Fruit fly (Drosophila melanogaster): ENCODE results near the gene ppk28.

The ppk28 gene

dm6 chrX:16829439-16830028 is 23.7 kb downstream of the ppk28 start (continued):
- TF ChIP-seq pros (GFP tag; optimal IDR thresholded peaks at IDR 0.05) (no peak), CG4282 (GFP tag; optimal IDR thresholded peaks at IDR 0.05) (no peak), CG13424 (tag; optimal IDR thresholded peaks at IDR 0.05) (no peak), Abd-B (GFP tag; optimal IDR thresholded peaks at IDR 0.05) (peak; percentile 20), CG12104 (GFP tag; optimal IDR thresholded peaks at IDR 0.05) (no peak), CG10979 (tag; optimal IDR thresholded peaks at IDR 0.05) (no peak), CG15696 (tag; optimal IDR thresholded peaks at IDR 0.05) (no peak), PHDP (tag; optimal IDR thresholded peaks at IDR 0.05) (peak; percentile 33), Fer3 (tag; optimal IDR thresholded peaks at IDR 0.05) (no peak), dati (GFP tag; IDR thresholded peaks at IDR 0.05) (no peak), Doc2 (GFP tag; IDR thresholded peaks at IDR 0.05) (no peak), br (optimal IDR thresholded peaks at IDR 0.05) (no peak), CG8478 (optimal IDR thresholded peaks at IDR 0.05) (no peak), CG18262 (tag; optimal IDR thresholded peaks at IDR 0.05) (no peak), abd-A (tag; optimal IDR thresholded peaks at IDR 0.05) (no peak), ERR (GFP tag; optimal IDR thresholded peaks at IDR 0.05) (no peak), bigmax (GFP tag; optimal IDR thresholded peaks at IDR 0.05) (no peak), cas (GFP tag; IDR thresholded peaks at IDR 0.05) (no peak), twi (tag; optimal IDR thresholded peaks at IDR 0.05) (no peak), CG8290 (GFP tag; optimal IDR thresholded peaks at IDR 0.05) (no peak), CG8290 (tag; optimal IDR thresholded peaks at IDR 0.05) (no peak), crc (GFP tag; optimal IDR thresholded peaks at IDR 0.05) (no peak), NK7.1 (GFP tag; optimal IDR thresholded peaks at IDR 0.05) (no peak), Gug (GFP tag; IDR thresholded peaks at IDR 0.05) (no peak), CG16815 (GFP tag; optimal IDR thresholded peaks at IDR 0.05) (no peak), E2f1 (GFP tag; IDR thresholded peaks at IDR 0.05) (no peak), mam (GFP tag; optimal IDR thresholded peaks at IDR 0.05) (no peak), CG33557 (GFP tag; optimal IDR thresholded peaks at IDR 0.05) (no peak), CG5180 (GFP tag; optimal IDR thresholded peaks at IDR 0.05) (no peak), gem (tag; optimal IDR thresholded peaks at IDR 0.05) (peak; percentile 39), hbn (GFP tag; IDR thresholded peaks at IDR 0.05; ENCODE audit: partially characterized antibody) (no peak), bcd (GFP tag; optimal IDR thresholded peaks at IDR 0.05) (no peak), CG13894 (tag; optimal IDR thresholded peaks at IDR 0.05) (no peak), CG1529 (GFP tag; optimal IDR thresholded peaks at IDR 0.05) (no peak), slbo (GFP tag; IDR thresholded peaks at IDR 0.05) (no peak), ab (GFP tag; optimal IDR thresholded peaks at IDR 0.05) (no peak), CG7556 (GFP tag; optimal IDR thresholded peaks at IDR 0.05) (peak; percentile 4), CG6272 (GFP tag; IDR thresholded peaks at IDR 0.05) (no peak), vvl (GFP tag; IDR thresholded peaks at IDR 0.05) (peak; percentile 53), Rfx (GFP tag; IDR thresholded peaks at IDR 0.05) (no peak), Bdp1 (GFP tag; optimal IDR thresholded peaks at IDR 0.05) (no peak), Hsf (GFP tag; optimal IDR thresholded peaks at IDR 0.05) (no peak), dysf (GFP tag; IDR thresholded peaks at IDR 0.05) (no peak), CkIIα-i1 (GFP tag; IDR thresholded peaks at IDR 0.05) (no peak), CG13296 (GFP tag; optimal IDR thresholded peaks at IDR 0.05) (no peak), lab (GFP tag; optimal IDR thresholded peaks at IDR 0.05) (peak; percentile 23), Ets65A (GFP tag) (peak; percentile 31), row (GFP tag; IDR thresholded peaks at IDR 0.05) (peak; percentile 31; the same call in 1 of the 3 replicates), nmo (GFP tag; optimal IDR thresholded peaks at IDR 0.05) (no peak), zen (tag; optimal IDR thresholded peaks at IDR 0.05) (no peak), Dll (GFP tag; IDR thresholded peaks at IDR 0.05; ENCODE audit: partially characterized antibody) (no peak), CG15269 (tag; optimal IDR thresholded peaks at IDR 0.05) (peak; percentile 41)

Data from whole organism, embryonic.